Worm (Caenorhabditis elegans) whole organism, midembryonic: Measurements from ENCODE around the gene dis-3.

ENCODE experiments used
- flt-1 ChIP-seq: fragments of 200-800 bp; sonication (Bioruptor generic); IDR thresholded peaks from 2 replicates; pipeline ENCODE4 v1.3.6; 2022; ENCODE audit warnings: missing genetic modification characterization, missing compliant biosample characterization
- ztf-23 ChIP-seq: fragments of 200-800 bp; sonication (Bioruptor generic); IDR thresholded peaks from 2 replicates; pipeline ENCODE4 v1.3.6; 2022; ENCODE audit warnings: missing genetic modification reagents, missing genetic modification characterization, missing compliant biosample characterization

ce11 chrIV:10146885-10147284 is 49.9 kb downstream of the dis-3 start, which contains the start of gene T14G10.8:
- no peak for TF ChIP-seq flt-1 (GFP tag; lab: Robert Waterston, UW)
- TF ChIP-seq ztf-23 (GFP tag; lab: Robert Waterston, UW) = no peak
